Fruit fly (Drosophila melanogaster): Measurements from ENCODE around the gene CG13698.

dm6 chr3L:18093875-18094274, 12.1 kb downstream of the CG13698 start:
- TF ChIP-seq lola (GFP tag; optimal IDR thresholded peaks at IDR 0.05): no peak
- TF ChIP-seq Hr78 (GFP tag; optimal IDR thresholded peaks at IDR 0.05): no peak
- no peak for TF ChIP-seq pan (optimal IDR thresholded peaks at IDR 0.05)
- no peak for TF ChIP-seq Dif (GFP tag; optimal IDR thresholded peaks at IDR 0.05; ENCODE audit: partially characterized antibody)
- no peak for TF ChIP-seq rgr (GFP tag; optimal IDR thresholded peaks at IDR 0.05)
- no peak for TF ChIP-seq psq (GFP tag; optimal IDR thresholded peaks at IDR 0.05)
- no peak for TF ChIP-seq jim (GFP tag; optimal IDR thresholded peaks at IDR 0.05)

Data from whole organism, wandering third instar larva.